Worm (Caenorhabditis elegans): ENCODE data around the gene fbxb-14.

fbxb-14 gene

DNA sequence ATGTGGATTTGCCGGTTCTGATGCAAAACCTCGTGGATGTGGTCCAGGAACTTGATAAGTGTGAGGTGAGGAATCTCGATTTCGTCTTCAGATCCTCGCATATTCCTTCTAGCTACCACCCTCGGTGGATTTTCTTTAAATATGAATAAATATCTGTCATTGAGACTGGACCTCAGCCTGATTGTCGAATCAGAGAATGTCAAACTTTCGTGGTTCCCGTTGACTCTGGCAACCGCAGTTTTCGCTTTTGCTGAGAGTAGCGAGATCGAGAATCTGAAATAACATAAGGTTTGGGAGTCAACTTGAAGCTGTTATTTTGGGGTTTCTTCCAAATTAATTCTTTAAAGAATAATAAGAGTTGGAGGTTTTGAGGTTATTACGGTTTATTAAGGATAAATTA, at the start of gene fbxb-14:
Gene fbxb-14 (minus strand): TSS at position 101 of the 400 bp plus-strand sequence.
- no peak for TF ChIP-seq nhr-12 (tag; optimal IDR thresholded peaks at IDR 0.05)
- no peak for TF ChIP-seq efl-3 (GFP tag; optimal IDR thresholded peaks at IDR 0.05)
- TF ChIP-seq mdl-1 (tag; optimal IDR thresholded peaks at IDR 0.05), result no peak
- TF ChIP-seq nhr-20 (tag; optimal IDR thresholded peaks at IDR 0.05), result no peak
- no peak for TF ChIP-seq aly-2 (tag; optimal IDR thresholded peaks at IDR 0.05)
- no peak for TF ChIP-seq fkh-4 (tag; optimal IDR thresholded peaks at IDR 0.05; ENCODE audit: borderline replicate concordance)
- TF ChIP-seq C34B4.2 (tag; optimal IDR thresholded peaks at IDR 0.05), result no peak
- no peak for TF ChIP-seq skn-1 (tag; optimal IDR thresholded peaks at IDR 0.05)
- no peak for TF ChIP-seq lin-39 (tag; optimal IDR thresholded peaks at IDR 0.05)
- TF ChIP-seq unc-98 (GFP tag; IDR thresholded peaks at IDR 0.05), result no peak
- TF ChIP-seq nhr-11 (tag; optimal IDR thresholded peaks at IDR 0.05), result no peak
- no peak for TF ChIP-seq unc-130 (tag; optimal IDR thresholded peaks at IDR 0.05)
- TF ChIP-seq nhr-85 (tag), result no peak
- TF ChIP-seq zag-1 (tag; optimal IDR thresholded peaks at IDR 0.05), result no peak
- TF ChIP-seq mep-1 (tag; optimal IDR thresholded peaks at IDR 0.05), result no peak
- no peak for TF ChIP-seq egl-13 (tag; optimal IDR thresholded peaks at IDR 0.05)
- no peak for TF ChIP-seq rnt-1 (tag; optimal IDR thresholded peaks at IDR 0.05)
- TF ChIP-seq efl-1 (optimal IDR thresholded peaks at IDR 0.05), result no peak
- TF ChIP-seq efl-1 (GFP tag; optimal IDR thresholded peaks at IDR 0.05 in 1 of 2), result no peak
- no peak for TF ChIP-seq ceh-63 (GFP tag; optimal IDR thresholded peaks at IDR 0.05)
- TF ChIP-seq nhr-76 (tag; optimal IDR thresholded peaks at IDR 0.05), result no peak

DNA sequence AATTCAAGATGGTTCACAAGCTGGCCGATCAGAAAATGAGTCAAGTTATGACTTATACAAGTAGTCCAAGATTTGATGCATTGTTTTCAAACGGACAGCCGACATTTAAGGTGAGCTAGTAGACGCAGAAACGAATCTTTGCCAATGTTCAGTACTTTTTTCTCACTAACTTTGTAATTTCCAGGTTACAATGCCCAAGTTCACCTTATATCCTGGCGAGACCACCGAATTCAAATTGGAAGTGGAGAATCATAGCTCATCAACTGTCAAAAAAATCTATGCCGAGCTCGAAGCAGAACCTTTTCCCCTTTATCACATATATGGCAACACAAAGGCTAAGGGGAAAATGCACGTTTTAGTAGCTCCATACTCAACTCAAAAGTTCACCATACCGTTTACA, 45.4 kb upstream of the fbxb-14 start:
- TF ChIP-seq sup-37 (GFP tag; optimal IDR thresholded peaks at IDR 0.05) (no peak), egl-27 (tag; optimal IDR thresholded peaks at IDR 0.05) (no peak), nhr-12 (tag; optimal IDR thresholded peaks at IDR 0.05) (no peak), ceh-88 (GFP tag; IDR thresholded peaks at IDR 0.05) (no peak), rnt-1 (tag; optimal IDR thresholded peaks at IDR 0.05) (no peak), ceh-90 (tag; optimal IDR thresholded peaks at IDR 0.05) (no peak), lin-14 (GFP tag; optimal IDR thresholded peaks at IDR 0.05) (no peak), blmp-1 (tag; optimal IDR thresholded peaks at IDR 0.05) (no peak), hlh-17 (GFP tag; optimal IDR thresholded peaks at IDR 0.05; ENCODE audit: borderline replicate concordance) (no peak), dsc-1 (tag; optimal IDR thresholded peaks at IDR 0.05) (no peak)

DNA sequence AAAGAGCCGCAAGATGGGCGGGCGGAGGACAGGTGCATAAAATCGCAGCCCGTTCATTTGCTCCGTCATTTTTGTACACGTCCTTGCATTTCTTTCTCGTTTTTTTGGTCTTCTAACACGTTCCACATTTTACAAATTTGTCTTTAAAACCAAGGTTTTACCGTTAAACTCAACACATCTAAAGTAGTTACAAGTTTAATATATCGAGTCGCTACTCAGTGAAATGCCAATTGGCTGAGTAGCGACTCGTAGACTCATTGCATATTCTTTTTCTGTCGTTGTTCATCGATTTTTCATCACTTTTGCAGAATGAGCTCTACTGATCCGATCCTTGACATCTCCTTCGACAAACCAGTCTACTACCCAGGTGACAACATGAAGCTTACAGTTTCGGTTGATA, 44.7 kb upstream of the fbxb-14 start, which contains the start of gene arrd-1:
Gene arrd-1 (plus strand): TSS at position 301 of the 400 bp plus-strand sequence.
- no peak for TF ChIP-seq ces-1 (GFP tag; optimal IDR thresholded peaks at IDR 0.05)
- TF ChIP-seq mab-9 (GFP tag; IDR thresholded peaks at IDR 0.05), result no peak
- TF ChIP-seq ceh-8 (GFP tag; optimal IDR thresholded peaks at IDR 0.05), result no peak
- no peak for TF ChIP-seq ceh-63 (GFP tag; optimal IDR thresholded peaks at IDR 0.05)
- no peak for TF ChIP-seq efl-1 (optimal IDR thresholded peaks at IDR 0.05)
- TF ChIP-seq efl-1 (GFP tag; optimal IDR thresholded peaks at IDR 0.05 in 1 of 2), result peak in 1 of 2 experiments; percentile 3
- TF ChIP-seq nhr-90 (tag; optimal IDR thresholded peaks at IDR 0.05; ENCODE audit: poor library complexity), result no peak

- no peak for TF ChIP-seq lin-13 (GFP tag; optimal IDR thresholded peaks at IDR 0.05)
- TF ChIP-seq nhr-237 (tag; optimal IDR thresholded peaks at IDR 0.05), result no peak
- peak; percentile 49; the same call in 1 of the 2 replicates for TF ChIP-seq nhr-19 (GFP tag; conservative IDR thresholded peaks at IDR 0.05)
- no peak for TF ChIP-seq ceh-63 (GFP tag; optimal IDR thresholded peaks at IDR 0.05)
- peak in 1 of 2 experiments; percentile 59 for TF ChIP-seq lsy-2 (tag; optimal IDR thresholded peaks at IDR 0.05)
- no peak for TF ChIP-seq ama-1 (optimal IDR thresholded peaks at IDR 0.05)
- no peak for TF ChIP-seq aha-1 (tag; optimal IDR thresholded peaks at IDR 0.05)
- no peak for TF ChIP-seq ceh-88 (GFP tag; IDR thresholded peaks at IDR 0.05)
- no peak for TF ChIP-seq lin-15B (tag; optimal IDR thresholded peaks at IDR 0.05)
- TF ChIP-seq hpl-2 (GFP tag; optimal IDR thresholded peaks at IDR 0.05), result no peak
- TF ChIP-seq efl-1 (optimal IDR thresholded peaks at IDR 0.05), result peak; percentile 63 to 68
- TF ChIP-seq efl-1 (GFP tag; optimal IDR thresholded peaks at IDR 0.05 in 1 of 2), result peak; percentile 31 to 90
- peak; percentile 38 for TF ChIP-seq nhr-77 (tag; optimal IDR thresholded peaks at IDR 0.05)
- TF ChIP-seq elt-3 (tag; optimal IDR thresholded peaks at IDR 0.05), result peak in 2 of 6 experiments; percentile 20 to 51
- no peak for TF ChIP-seq sup-37 (GFP tag; optimal IDR thresholded peaks at IDR 0.05)
- TF ChIP-seq nhr-85 (tag), result peak; percentile 89
- no peak for TF ChIP-seq ets-5 (GFP tag; IDR thresholded peaks at IDR 0.05)
- TF ChIP-seq nhr-71 (tag; optimal IDR thresholded peaks at IDR 0.05), result peak; percentile 77
- TF ChIP-seq nhr-90 (tag; optimal IDR thresholded peaks at IDR 0.05; ENCODE audit: poor library complexity), result peak; percentile 59
- TF ChIP-seq tlp-1 (tag; optimal IDR thresholded peaks at IDR 0.05), result no peak
- peak in 1 of 2 experiments; percentile 52 for TF ChIP-seq mdl-1 (tag; optimal IDR thresholded peaks at IDR 0.05)
- TF ChIP-seq unc-86 (tag; optimal IDR thresholded peaks at IDR 0.05), result no peak
- peak; percentile 5 for TF ChIP-seq lir-3 (tag; optimal IDR thresholded peaks at IDR 0.05; ENCODE audit: poor library complexity)
Observed at ce11 chrII:625926-626325, 43.4 kb upstream of the fbxb-14 start.
